Worm (Caenorhabditis elegans) whole organism, dauer: ENCODE data around the gene nspg-3.

Source experiments
- unc-62 ChIP-seq: sonication (generic microtip); optimal IDR thresholded peaks from 2 replicates; lab custom pipeline; 2017; ENCODE audit warnings: missing biosample characterization, missing genetic modification reagents, missing genetic modification characterization

nspg-3 gene

ce11 chrII:6091380-6091779 is at the start of gene nspg-3, which contains the start of gene fbf-2:
TSS of gene nspg-3 (plus strand) at chrII:6091767.
TSS of gene fbf-2 (minus strand) at chrII:6091480.
- no peak for TF ChIP-seq unc-62 (GFP tag; lab: Kevin White, UChicago)

DNA sequence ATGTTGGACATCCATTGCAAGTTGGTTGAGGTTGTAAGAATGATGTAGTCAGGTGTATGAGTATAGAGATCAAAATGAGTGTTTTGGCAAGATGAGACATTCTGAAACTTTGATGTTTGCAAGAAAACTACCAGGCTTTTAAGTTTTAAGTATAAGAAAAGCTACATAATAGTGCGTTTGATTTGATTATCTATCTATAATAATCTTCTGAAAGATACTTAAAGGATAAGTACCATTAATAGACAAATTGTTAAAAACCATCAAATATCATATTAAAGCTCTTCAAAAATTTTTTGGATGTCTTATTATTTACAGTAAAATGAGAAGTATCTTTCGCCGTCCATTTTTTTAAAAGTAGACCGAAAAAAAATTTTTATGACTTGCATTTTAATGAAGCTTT is 48.4 kb upstream of the nspg-3 start, which contains the start of gene R12C12.10:
TSS of gene R12C12.10 (minus strand) at position 101 of the 400 bp plus-strand sequence.
- no peak for TF ChIP-seq unc-62 (GFP tag; lab: Kevin White, UChicago)

ce11 chrII:6045048-6045447 is 46.5 kb upstream of the nspg-3 start, which contains the start of gene R12C12.5:
TSS of gene R12C12.5 (minus strand) at chrII:6045148.
- no peak for TF ChIP-seq unc-62 (GFP tag; lab: Kevin White, UChicago)

ce11 chrII:6046023-6046631 is 45.4 kb upstream of the nspg-3 start:
- no peak for TF ChIP-seq unc-62 (GFP tag; lab: Kevin White, UChicago)

ce11 chrII:6047639-6048159 is 43.9 kb upstream of the nspg-3 start, which contains the start of the genes R12C12.6 and ran-5:
TSS of gene R12C12.6 (minus strand) at chrII:6047867.
TSS of gene ran-5 (plus strand) at chrII:6048109.
- TF ChIP-seq unc-62 (GFP tag; lab: Kevin White, UChicago): no peak

DNA sequence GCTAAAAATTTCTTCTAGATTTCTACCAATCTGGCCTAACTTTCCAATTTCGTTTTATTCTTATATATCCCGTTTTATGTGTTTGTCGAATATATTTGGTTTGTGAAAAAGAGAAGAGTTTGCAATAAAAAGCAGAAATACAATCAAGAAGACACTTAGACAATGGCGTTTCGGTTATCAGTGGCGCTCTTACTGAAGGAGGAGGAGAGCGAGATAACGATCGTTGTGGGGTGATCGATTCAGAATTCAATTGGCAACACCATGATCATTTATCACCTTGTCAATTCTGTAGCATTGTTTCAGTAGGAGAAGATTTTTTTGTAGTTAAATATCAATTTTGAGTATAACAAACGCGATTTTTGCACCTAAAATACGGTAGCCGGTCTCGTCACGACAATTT is 42.0 kb upstream of the nspg-3 start:
- no peak for TF ChIP-seq unc-62 (GFP tag; lab: Kevin White, UChicago)

DNA sequence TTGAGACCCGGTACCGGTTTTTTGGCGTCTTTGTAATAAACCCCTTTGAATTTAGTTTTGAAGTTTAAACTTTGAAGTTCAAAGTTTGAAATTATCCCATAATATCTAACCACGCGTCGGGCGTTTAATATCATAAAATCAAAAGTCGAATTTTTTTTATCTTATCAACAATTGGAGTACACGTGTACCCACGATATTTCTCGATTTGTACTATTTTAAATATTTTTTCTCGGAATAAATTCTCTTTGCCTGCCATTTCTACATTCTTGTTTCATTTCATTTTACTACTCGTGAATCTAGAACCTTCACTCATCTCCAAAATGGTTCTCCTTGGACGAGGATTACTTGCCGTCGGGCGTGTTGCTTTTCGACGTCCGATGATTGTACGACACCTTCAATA is 41.4 kb upstream of the nspg-3 start, which contains the start of gene gldc-1:
TSS of gene gldc-1 (plus strand) at position 301 of the 400 bp plus-strand sequence.
- no peak for TF ChIP-seq unc-62 (GFP tag; lab: Kevin White, UChicago)

DNA sequence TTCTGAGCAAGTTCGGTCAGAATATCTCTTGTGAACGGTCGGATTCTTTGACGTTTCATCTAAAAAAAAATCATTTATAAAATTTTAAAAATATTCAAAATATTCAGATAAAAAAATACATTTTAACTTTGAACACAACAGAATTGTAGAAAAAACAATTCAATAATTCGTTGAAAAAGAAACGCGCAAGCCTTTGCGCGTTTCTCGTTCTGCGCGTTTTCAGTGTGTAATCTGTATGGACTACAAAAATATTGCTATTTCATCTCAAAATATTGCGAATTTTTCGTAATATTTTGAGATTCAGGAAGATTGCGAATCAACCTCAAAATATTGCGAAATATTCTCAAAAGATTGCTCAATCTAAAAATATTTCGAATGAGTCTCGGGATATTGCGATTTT is 35.6 kb upstream of the nspg-3 start, which contains the start of gene R12C12.7:
TSS of gene R12C12.7 (minus strand) at position 59 of the 400 bp plus-strand sequence.
- no peak for TF ChIP-seq unc-62 (GFP tag; lab: Kevin White, UChicago)

ce11 chrII:6061495-6061894 is 30.1 kb upstream of the nspg-3 start:
- no peak for TF ChIP-seq unc-62 (GFP tag; lab: Kevin White, UChicago)

DNA sequence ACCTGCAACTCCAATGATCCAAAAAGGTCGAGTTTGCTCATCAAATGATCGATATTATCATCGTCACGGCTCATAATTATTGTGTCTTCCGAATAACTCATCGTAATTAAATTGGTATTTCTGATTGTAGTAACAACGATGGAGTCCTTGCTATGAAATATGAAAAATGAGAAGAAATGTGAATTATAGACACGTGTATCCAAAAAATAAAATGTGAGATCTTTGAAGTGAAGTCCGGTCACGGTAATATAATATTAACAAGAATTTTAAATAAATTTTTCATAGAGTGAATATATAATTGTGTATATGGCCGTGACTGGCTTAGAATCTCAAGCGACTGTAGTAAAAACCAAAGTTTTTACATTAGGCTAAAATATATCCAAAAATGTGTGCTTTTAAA is 24.5 kb upstream of the nspg-3 start, which contains the start of gene H12I13.1:
TSS of gene H12I13.1 (minus strand) at position 101 of the 400 bp plus-strand sequence.
- TF ChIP-seq unc-62 (GFP tag; lab: Kevin White, UChicago): no peak

- no peak for TF ChIP-seq unc-62 (GFP tag; lab: Kevin White, UChicago)
Measured at ce11 chrII:6077604-6078003, 14.0 kb upstream of the nspg-3 start, which contains the start of gene H12I13.6. TSS of gene H12I13.6 (plus strand) at chrII:6077904.

DNA sequence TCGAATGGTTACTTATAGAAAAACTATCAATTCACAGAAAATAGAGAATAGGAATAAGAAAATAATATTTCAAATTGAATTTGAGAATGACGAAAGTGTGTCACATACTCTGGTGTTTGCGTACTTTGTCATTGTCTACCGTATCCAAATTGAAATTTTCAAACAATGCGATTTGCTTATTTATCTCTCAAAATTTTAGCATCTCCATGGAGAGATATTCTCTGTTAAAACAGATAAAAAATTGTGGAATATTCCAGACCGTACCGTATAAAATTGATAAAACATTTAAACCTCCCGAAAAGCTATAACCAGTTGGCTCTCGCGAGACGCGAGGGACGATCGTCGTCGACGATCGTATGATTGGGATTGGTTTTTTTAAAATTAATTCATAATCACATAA is 10.8 kb upstream of the nspg-3 start, which contains the start of gene fbf-1:
TSS of gene fbf-1 (minus strand) at position 101 of the 400 bp plus-strand sequence.
- no peak for TF ChIP-seq unc-62 (GFP tag; lab: Kevin White, UChicago)

- no peak for TF ChIP-seq unc-62 (GFP tag; lab: Kevin White, UChicago)
Measured at ce11 chrII:6082620-6083019, 8.9 kb upstream of the nspg-3 start, which contains the start of gene F21H12.3. TSS of gene F21H12.3 (plus strand) at chrII:6082920.

DNA sequence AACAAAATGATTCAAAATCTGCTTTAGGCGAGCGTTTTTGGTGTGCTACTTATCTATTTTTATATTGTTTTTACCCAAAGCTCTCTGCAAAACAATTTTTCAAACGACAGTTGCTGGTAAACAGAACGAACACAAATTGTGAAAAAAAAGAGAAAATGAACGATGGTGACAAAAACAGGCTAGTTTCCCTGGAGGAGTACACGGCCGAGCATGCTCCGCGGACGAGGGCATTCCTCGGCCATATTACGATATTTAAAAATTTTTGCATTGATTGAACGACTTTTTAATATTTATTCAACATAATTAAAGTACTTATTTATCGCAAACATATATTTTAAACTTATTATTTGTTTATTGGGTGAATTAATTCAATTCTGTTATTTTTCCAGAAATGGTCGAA is 5.9 kb downstream of the nspg-3 start, which contains the start of the genes tpp-2 and rbbp-5:
TSS of gene tpp-2 (minus strand) at position 157 of the 400 bp plus-strand sequence.
TSS of gene rbbp-5 (plus strand) at position 390 of the 400 bp plus-strand sequence.
- TF ChIP-seq unc-62 (GFP tag; lab: Kevin White, UChicago): no peak

- no peak for TF ChIP-seq unc-62 (GFP tag; lab: Kevin White, UChicago)
Measured at ce11 chrII:6099500-6099899, 7.9 kb downstream of the nspg-3 start, which contains the start of gene rgs-3. TSS of gene rgs-3 (plus strand) at chrII:6099800.

DNA sequence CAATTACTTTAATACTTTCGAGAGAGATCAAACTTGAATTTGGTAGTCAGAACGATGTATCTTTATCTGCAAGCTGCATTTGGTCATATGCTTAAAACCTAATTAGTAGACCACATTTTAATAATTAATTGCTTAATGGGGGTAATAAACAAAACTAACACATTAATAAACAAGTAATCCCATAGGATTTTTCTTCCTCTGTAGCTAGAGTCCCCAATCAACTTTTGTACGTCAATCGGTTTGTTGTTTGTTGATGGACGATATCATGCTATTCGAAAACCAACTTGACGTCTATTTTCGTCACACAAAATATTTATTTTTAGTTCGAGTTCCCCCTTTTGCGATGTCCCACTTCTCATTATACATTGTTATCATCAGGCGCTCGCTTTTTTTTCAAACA is 9.9 kb downstream of the nspg-3 start:
- TF ChIP-seq unc-62 (GFP tag; lab: Kevin White, UChicago): no peak
